Worm (Caenorhabditis elegans): ENCODE data around the gene pacl-1.

- TF ChIP-seq nhr-47 (tag; optimal IDR thresholded peaks at IDR 0.05) (no peak), unc-62 (GFP tag; optimal IDR thresholded peaks at IDR 0.05) (no peak), elt-3 (tag; optimal IDR thresholded peaks at IDR 0.05) (no peak), ceh-82 (tag; optimal IDR thresholded peaks at IDR 0.05) (no peak), C04F5.9 (tag; optimal IDR thresholded peaks at IDR 0.05) (no peak), unc-86 (tag; optimal IDR thresholded peaks at IDR 0.05) (no peak), efl-3 (GFP tag; optimal IDR thresholded peaks at IDR 0.05) (no peak), ets-5 (GFP tag; IDR thresholded peaks at IDR 0.05) (no peak), egl-13 (tag; optimal IDR thresholded peaks at IDR 0.05) (no peak), tlp-1 (tag; optimal IDR thresholded peaks at IDR 0.05) (no peak), snpc-4 (tag; optimal IDR thresholded peaks at IDR 0.05) (no peak), egl-27 (tag; optimal IDR thresholded peaks at IDR 0.05) (no peak), nhr-85 (tag) (no peak)
These were observed 4.1 kb downstream of the pacl-1 start, which contains the start of gene T13F3.6 for ce11 chrV:16271121-16271520.
